Worm (Caenorhabditis elegans) whole organism, young adult: ENCODE data around the gene grl-7.

ENCODE experiments used
- B0019.2 ChIP-seq: fragments of 200-800 bp; sonication (Bioruptor generic); conservative IDR thresholded peaks from 2 replicates; pipeline ENCODE4 v1.3.6; 2022; ENCODE audit warnings: missing genetic modification reagents, missing genetic modification characterization, missing compliant biosample characterization
- D2030.7 ChIP-seq: fragments of 200-800 bp; sonication (Bioruptor generic); IDR thresholded peaks from 2 replicates; pipeline ENCODE4 v1.3.6; 2022; ENCODE audit warnings: missing genetic modification reagents, missing genetic modification characterization, missing compliant biosample characterization
- F23B12.7 ChIP-seq: sonication (generic microtip); optimal IDR thresholded peaks from 2 replicates; lab custom pipeline; 2017; ENCODE audit warnings: missing genetic modification characterization, mild to moderate bottlenecking, missing compliant biosample characterization, antibody characterized with exemption, moderate library complexity; ENCODE audit not compliant: insufficient read depth
- F37B4.10 ChIP-seq: fragments of 200-800 bp; sonication (Bioruptor generic); IDR thresholded peaks from 2 replicates; pipeline ENCODE4 v1.3.6; 2022; ENCODE audit warnings: missing genetic modification characterization, missing compliant biosample characterization
- F39B2.1 ChIP-seq: fragments of 200-800 bp; sonication (Bioruptor generic); IDR thresholded peaks from 2 replicates; pipeline ENCODE4 v1.3.6; 2022; ENCODE audit warnings: missing genetic modification reagents, missing genetic modification characterization, missing compliant biosample characterization
- F49E8.2 ChIP-seq: sonication (generic microtip); optimal IDR thresholded peaks from 3 replicates; lab custom pipeline; 2017; ENCODE audit warnings: missing genetic modification characterization, mild to moderate bottlenecking, missing compliant biosample characterization, antibody characterized with exemption, moderate library complexity; ENCODE audit not compliant: insufficient read depth
- F55B11.4 ChIP-seq: sonication (generic microtip); optimal IDR thresholded peaks from 2 replicates; lab custom pipeline; 2016; ENCODE audit warnings: missing compliant biosample characterization, missing genetic modification characterization, borderline replicate concordance; ENCODE audit not compliant: insufficient read depth
- F57C9.4 ChIP-seq: sonication (generic microtip); optimal IDR thresholded peaks from 2 replicates; lab custom pipeline; 2017; ENCODE audit warnings: mild to moderate bottlenecking, missing genetic modification characterization, missing compliant biosample characterization
- T07F8.4 ChIP-seq: sonication (generic microtip); optimal IDR thresholded peaks from 2 replicates; lab custom pipeline; 2016; ENCODE audit warnings: mild to moderate bottlenecking, missing genetic modification characterization, moderate library complexity, missing compliant biosample characterization
- Y67H2A.10 ChIP-seq: fragments of 200-800 bp; sonication (Bioruptor generic); conservative IDR thresholded peaks from 2 replicates; pipeline ENCODE4 v1.3.6; 2022; ENCODE audit warnings: missing genetic modification reagents, missing genetic modification characterization, missing compliant biosample characterization
- Y79H2A.3 ChIP-seq: fragments of 200-800 bp; sonication (Bioruptor generic); conservative IDR thresholded peaks from 2 replicates; pipeline ENCODE4 v1.3.6; 2022; ENCODE audit warnings: missing genetic modification reagents, missing genetic modification characterization, missing compliant biosample characterization
- akir-1 ChIP-seq: fragments of 200-800 bp; sonication (Bioruptor generic); optimal IDR thresholded peaks from 2 replicates; lab custom pipeline; 2018; ENCODE audit warnings: mild to moderate bottlenecking, missing genetic modification characterization, moderate library complexity, missing compliant biosample characterization
- ama-1 ChIP-seq, 3 experiments: fragments of 150-350 bp in 1 of 3; sonication (generic microtip) in 2 of 3; optimal IDR thresholded peaks; 2 replicates each; lab custom pipeline; 2014 to 2018; ENCODE audit warnings: missing biosample characterization in 2 of 3, missing genetic modification characterization in 2 of 3, missing genetic modification reagents in 2 of 3
- atf-7 ChIP-seq: sonication (generic microtip); optimal IDR thresholded peaks from 2 replicates; lab custom pipeline; 2017; ENCODE audit warnings: mild to moderate bottlenecking, missing genetic modification characterization, missing compliant biosample characterization
- athp-1 ChIP-seq: sonication (generic microtip); optimal IDR thresholded peaks from 2 replicates; lab custom pipeline; 2017; ENCODE audit warnings: mild to moderate bottlenecking, missing genetic modification characterization, missing compliant biosample characterization
- cebp-1 ChIP-seq, 2 experiments: fragments of 200-800 bp in 1 of 2; sonication (Bioruptor generic) in 1 of 2; sonication (generic microtip) in 1 of 2; IDR thresholded peaks in 1 of 2; optimal IDR thresholded peaks in 1 of 2; 2 replicates each; pipeline versions ENCODE4 v1.3.6 to Lab custom; 2017 to 2022; ENCODE audit warnings: missing compliant biosample characterization in 2 of 2, missing genetic modification characterization in 2 of 2, mild to moderate bottlenecking in 1 of 2, missing genetic modification reagents in 1 of 2, moderate library complexity in 1 of 2
- ceh-100 ChIP-seq: fragments of 200-800 bp; sonication (Bioruptor generic); IDR thresholded peaks from 2 replicates; pipeline ENCODE4 v1.3.6; 2022; ENCODE audit warnings: missing genetic modification reagents, missing genetic modification characterization, missing compliant biosample characterization
- ceh-91 ChIP-seq: fragments of 200-800 bp; sonication (Bioruptor generic); IDR thresholded peaks from 2 replicates; pipeline ENCODE4 v1.3.6; 2022; ENCODE audit warnings: missing genetic modification reagents, missing genetic modification characterization, missing compliant biosample characterization
- chd-7 ChIP-seq: sonication (generic microtip); optimal IDR thresholded peaks from 2 replicates; lab custom pipeline; 2016; ENCODE audit warnings: mild to moderate bottlenecking, missing genetic modification characterization, moderate library complexity, missing compliant biosample characterization
- dox-1 ChIP-seq: fragments of 200-800 bp; sonication (Bioruptor generic); IDR thresholded peaks from 2 replicates; pipeline ENCODE4 v1.3.6; 2022; ENCODE audit warnings: missing genetic modification reagents, missing genetic modification characterization, missing compliant biosample characterization
- efl-1 ChIP-seq: fragments of 150-350 bp; optimal IDR thresholded peaks from 2 replicates; lab custom pipeline; 2014; ENCODE audit warnings: missing biosample characterization, missing genetic modification reagents, missing genetic modification characterization
- egl-18 ChIP-seq: fragments of 200-800 bp; sonication (Bioruptor generic); IDR thresholded peaks from 2 replicates; pipeline ENCODE4 v1.3.6; 2022; ENCODE audit warnings: missing genetic modification reagents, missing genetic modification characterization, missing compliant biosample characterization
- egrh-3 ChIP-seq: fragments of 200-800 bp; sonication (Bioruptor generic); IDR thresholded peaks from 2 replicates; pipeline ENCODE4 v1.3.6; 2022; ENCODE audit warnings: missing genetic modification reagents, missing genetic modification characterization, missing compliant biosample characterization
- ekl-4 ChIP-seq: fragments of 200-800 bp; sonication (Bioruptor generic); IDR thresholded peaks from 2 replicates; pipeline ENCODE4 v1.3.6; 2022; ENCODE audit warnings: missing genetic modification reagents, missing genetic modification characterization, missing compliant biosample characterization
- hmg-1.2 ChIP-seq: fragments of 200-800 bp; sonication (Bioruptor generic); IDR thresholded peaks from 2 replicates; pipeline ENCODE4 v1.3.6; 2022; ENCODE audit warnings: missing genetic modification reagents, missing genetic modification characterization, missing compliant biosample characterization
- hsf-1 ChIP-seq: fragments of 200-800 bp; sonication (Bioruptor generic); IDR thresholded peaks from 2 replicates; pipeline ENCODE4 v1.3.6; 2022; ENCODE audit warnings: missing genetic modification reagents, missing genetic modification characterization, missing compliant biosample characterization
- let-607 ChIP-seq, 2 experiments: fragments of 200-800 bp in 1 of 2; sonication (Bioruptor generic) in 1 of 2; sonication (generic microtip) in 1 of 2; optimal IDR thresholded peaks; 2 replicates each; lab custom pipeline; 2016 to 2018; ENCODE audit warnings: mild to moderate bottlenecking in 2 of 2, missing compliant biosample characterization in 2 of 2, missing genetic modification characterization in 2 of 2, moderate library complexity in 2 of 2, missing genotype in 1 of 2
- lin-35 ChIP-seq, 3 experiments: fragments of 150-350 bp in 2 of 3; sonication (generic microtip) in 1 of 3; optimal IDR thresholded peaks; 2 replicates each; lab custom pipeline; 2014 to 2018; ENCODE audit warnings: missing biosample characterization in 3 of 3, missing genetic modification characterization in 3 of 3, missing genetic modification reagents in 3 of 3
- lsy-27 ChIP-seq: sonication (generic microtip); optimal IDR thresholded peaks from 2 replicates; lab custom pipeline; 2017; ENCODE audit warnings: missing genetic modification characterization, mild to moderate bottlenecking, missing compliant biosample characterization, antibody characterized with exemption, missing genotype, borderline replicate concordance; ENCODE audit not compliant: insufficient read depth
- madf-10 ChIP-seq: sonication (generic microtip); optimal IDR thresholded peaks from 2 replicates; lab custom pipeline; 2016; ENCODE audit warnings: mild to moderate bottlenecking, missing genetic modification characterization, missing compliant biosample characterization
- madf-3 ChIP-seq: fragments of 200-800 bp; sonication (Bioruptor generic); IDR thresholded peaks from 2 replicates; pipeline ENCODE4 v1.3.6; 2022; ENCODE audit warnings: missing genetic modification reagents, missing genetic modification characterization, missing compliant biosample characterization
- mcd-1 ChIP-seq: fragments of 200-800 bp; sonication (Bioruptor generic); IDR thresholded peaks from 2 replicates; pipeline ENCODE4 v1.3.6; 2022; ENCODE audit warnings: missing genetic modification reagents, missing genetic modification characterization, missing compliant biosample characterization
- mel-28 ChIP-seq: sonication (generic microtip); optimal IDR thresholded peaks from 2 replicates; lab custom pipeline; 2016; ENCODE audit warnings: borderline replicate concordance, mild to moderate bottlenecking, missing genetic modification characterization, missing compliant biosample characterization
- nfya-1 ChIP-seq: sonication (generic microtip); optimal IDR thresholded peaks from 2 replicates; lab custom pipeline; 2017; ENCODE audit warnings: antibody characterized with exemption, missing compliant biosample characterization, missing genetic modification characterization, borderline replicate concordance; ENCODE audit not compliant: insufficient read depth
- nfyb-1 ChIP-seq: fragments of 200-800 bp; sonication (Bioruptor generic); IDR thresholded peaks from 2 replicates; pipeline ENCODE4 v1.3.6; 2022; ENCODE audit warnings: missing genetic modification reagents, missing genetic modification characterization, missing compliant biosample characterization
- nhr-27 ChIP-seq: fragments of 200-800 bp; sonication (Bioruptor generic); optimal IDR thresholded peaks from 2 replicates; lab custom pipeline; 2018; ENCODE audit warnings: mild to moderate bottlenecking, missing genetic modification characterization, moderate library complexity, missing compliant biosample characterization
- pbrm-1 ChIP-seq: fragments of 200-800 bp; sonication (Bioruptor generic); IDR thresholded peaks from 2 replicates; pipeline ENCODE4 v1.3.6; 2022; ENCODE audit warnings: missing genetic modification reagents, missing genetic modification characterization, missing compliant biosample characterization
- rec-8 ChIP-seq, 2 experiments: sonication (generic microtip); optimal IDR thresholded peaks; 2 replicates each; lab custom pipeline; 2016; ENCODE audit warnings: mild to moderate bottlenecking in 2 of 2, missing genetic modification characterization in 2 of 2, missing genetic modification reagents in 2 of 2, missing genotype in 2 of 2, missing biosample characterization in 1 of 2, missing compliant biosample characterization in 1 of 2, moderate library complexity in 1 of 2
- sea-2 ChIP-seq: fragments of 200-800 bp; sonication (Bioruptor generic); IDR thresholded peaks from 2 replicates; pipeline ENCODE4 v1.3.6; 2022; ENCODE audit warnings: missing genetic modification characterization, missing compliant biosample characterization
- snpc-1.3 ChIP-seq: sonication (generic microtip); optimal IDR thresholded peaks from 2 replicates; lab custom pipeline; 2017; ENCODE audit warnings: missing genetic modification characterization, mild to moderate bottlenecking, missing compliant biosample characterization, antibody characterized with exemption, moderate library complexity, missing genotype, missing genetic modification reagents; ENCODE audit not compliant: insufficient read depth
- tbp1 ChIP-seq: fragments of 200-800 bp; sonication (Bioruptor generic); optimal IDR thresholded peaks from 2 replicates; lab custom pipeline; 2018; ENCODE audit warnings: mild to moderate bottlenecking, missing genetic modification characterization, missing compliant biosample characterization
- ztf-28 ChIP-seq: fragments of 200-800 bp; sonication (Bioruptor generic); IDR thresholded peaks from 2 replicates; pipeline ENCODE4 v1.3.6; 2022; ENCODE audit warnings: missing genetic modification reagents, missing genetic modification characterization, missing compliant biosample characterization

Gene grl-7

ce11 chrV:11328613-11329012 is 18.2 kb downstream of the grl-7 start:
- TF ChIP-seq hmg-1.2 (GFP tag; lab: Robert Waterston, UW) (peak; percentile 22; the same call in 1 of the 2 replicates), ceh-100 (GFP tag; lab: Robert Waterston, UW) (peak; percentile 92), dox-1 (GFP tag; lab: Robert Waterston, UW) (peak; percentile 53; the same call in 1 of the 2 replicates), Y79H2A.3 (GFP tag; lab: Robert Waterston, UW) (0 out of 2 replicates have a peak, but pooled peaks have one; percentile 56), mcd-1 (GFP tag; lab: Robert Waterston, UW) (peak; percentile 78), ztf-28 (peak; percentile 73; the same call in 1 of the 2 replicates), ceh-91 (GFP tag; lab: Robert Waterston, UW) (peak; percentile 54), D2030.7 (GFP tag; lab: Robert Waterston, UW) (0 out of 2 replicates have a peak, but pooled peaks have one; percentile 37), Y67H2A.10 (GFP tag; lab: Robert Waterston, UW) (0 out of 2 replicates have a peak, but pooled peaks have one; percentile 13), pbrm-1 (peak; percentile 31; the same call in 1 of the 2 replicates), egrh-3 (GFP tag; lab: Robert Waterston, UW) (peak; percentile 49; the same call in 1 of the 2 replicates)

- peak; percentile 51 for TF ChIP-seq tbp1 (GFP tag; lab: Kevin White, UChicago)
- no peak for TF ChIP-seq F39B2.1
- no peak for TF ChIP-seq F55B11.4 (tag; lab: Kevin White, UChicago)
- no peak for TF ChIP-seq F23B12.7 (tag; lab: Kevin White, UChicago)
- no peak for TF ChIP-seq sea-2 (GFP tag; lab: Robert Waterston, UW)
- no peak for TF ChIP-seq atf-7 (tag; lab: Kevin White, UChicago)
- TF ChIP-seq cebp-1 (GFP tag; IDR thresholded peaks at IDR 0.05; lab: Robert Waterston, UW) = no peak
- no peak for TF ChIP-seq cebp-1 (tag; optimal IDR thresholded peaks at IDR 0.05; lab: Kevin White, UChicago)
- no peak for TF ChIP-seq T07F8.4 (tag; lab: Kevin White, UChicago)
- TF ChIP-seq B0019.2 (GFP tag; lab: Robert Waterston, UW) = peak; percentile 38; the same call in 1 of the 2 replicates
- TF ChIP-seq akir-1 (GFP tag; lab: Kevin White, UChicago) = no peak
- no peak for TF ChIP-seq F49E8.2 (tag; lab: Kevin White, UChicago)
- TF ChIP-seq chd-7 = no peak
- no peak for TF ChIP-seq hsf-1
- TF ChIP-seq ceh-100 (GFP tag; lab: Robert Waterston, UW) = peak; percentile 89
- TF ChIP-seq D2030.7 (GFP tag; lab: Robert Waterston, UW) = peak; percentile 88
- TF ChIP-seq efl-1 = peak; percentile 48
- TF ChIP-seq let-607 (tag; optimal IDR thresholded peaks at IDR 0.05; lab: Kevin White, UChicago) = peak; percentile 93 to 94
- peak; percentile 96 for TF ChIP-seq mcd-1 (GFP tag; lab: Robert Waterston, UW)
- no peak for TF ChIP-seq rec-8 (tag; optimal IDR thresholded peaks at IDR 0.05; lab: Kevin White, UChicago)
- no peak for TF ChIP-seq ztf-28
- TF ChIP-seq F37B4.10 (GFP tag; lab: Robert Waterston, UW) = no peak
- TF ChIP-seq athp-1 (tag; lab: Kevin White, UChicago) = no peak
- no peak for TF ChIP-seq mel-28 (tag; lab: Kevin White, UChicago)
- no peak for TF ChIP-seq nhr-27 (tag; lab: Kevin White, UChicago)
- TF ChIP-seq madf-3 = no peak
- no peak for TF ChIP-seq nfya-1 (tag; lab: Kevin White, UChicago)
- no peak for TF ChIP-seq snpc-1.3 (tag; lab: Kevin White, UChicago)
- TF ChIP-seq ceh-91 (GFP tag; lab: Robert Waterston, UW) = peak; percentile 78
- no peak for TF ChIP-seq lin-35 (GFP tag; optimal IDR thresholded peaks at IDR 0.05; lab: Kevin White, UChicago)
- no peak for TF ChIP-seq ama-1 (optimal IDR thresholded peaks at IDR 0.05; lab: Kevin White, UChicago)
- TF ChIP-seq ama-1 (GFP tag; optimal IDR thresholded peaks at IDR 0.05; lab: Kevin White, UChicago) = no peak
- peak; percentile 97 for TF ChIP-seq dox-1 (GFP tag; lab: Robert Waterston, UW)
- peak; percentile 76 for TF ChIP-seq nfyb-1
- no peak for TF ChIP-seq lsy-27 (tag; lab: Kevin White, UChicago)
- no peak for TF ChIP-seq F57C9.4 (tag; lab: Kevin White, UChicago)
- no peak for TF ChIP-seq madf-10
- TF ChIP-seq ekl-4 (GFP tag; lab: Robert Waterston, UW) = peak; percentile 77
- TF ChIP-seq egl-18 (GFP tag; lab: Robert Waterston, UW) = no peak
These were observed 19.9 kb downstream of the grl-7 start, which contains the start of gene tmed-10 for ce11 chrV:11326914-11327367. Gene tmed-10 (minus strand): TSS chrV:11326964.
